Fruit fly (Drosophila melanogaster): ENCODE results near the gene CG11585.

DNA sequence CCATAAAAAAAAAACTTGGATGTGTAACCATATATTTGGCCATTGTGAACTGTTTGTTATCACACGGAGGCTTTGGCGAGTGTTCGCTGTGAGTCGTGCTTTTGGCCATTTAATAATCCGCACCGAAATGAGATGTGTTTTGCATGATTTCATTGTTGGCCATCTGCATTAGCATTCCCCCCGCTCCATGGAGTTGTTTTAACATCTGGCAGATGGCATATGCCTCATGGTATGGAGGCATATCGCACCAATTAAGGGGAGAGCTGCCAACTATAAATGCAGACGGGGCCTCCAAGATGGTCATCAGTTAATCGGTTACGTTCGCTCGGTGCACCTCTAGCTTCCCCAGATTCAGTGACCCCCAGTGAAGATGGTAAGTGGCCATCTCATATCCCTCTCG lies 8.6 kb upstream of the CG11585 start, which contains the start of gene CG11584:
- TF ChIP-seq CG8632 (GFP tag; optimal IDR thresholded peaks at IDR 0.05) (no peak), spab (GFP tag; optimal IDR thresholded peaks at IDR 0.05) (no peak), fd85E (GFP tag; optimal IDR thresholded peaks at IDR 0.05) (no peak)
